Fruit fly (Drosophila melanogaster) whole organism, pupa: ENCODE measurements around the gene MYPT-75D.

Experiments
- CG10348 ChIP-seq: fragments of 200-800 bp; sonication (Bioruptor generic); IDR thresholded peaks from 2 replicates; pipeline ENCODE4 v1.3.6; 2022; ENCODE audit warnings: missing biosample characterization, missing genetic modification characterization
- CG12605 ChIP-seq: fragments of 200-800 bp; sonication (Bioruptor generic); IDR thresholded peaks from 2 replicates; pipeline ENCODE4 v1.3.6; 2022; ENCODE audit warnings: missing biosample characterization, missing genetic modification characterization
- CG13204 ChIP-seq: fragments of 200-800 bp; sonication (Bioruptor generic); optimal IDR thresholded peaks from 2 replicates; lab custom pipeline; 2018; ENCODE audit warnings: missing biosample characterization, mild to moderate bottlenecking, missing genetic modification characterization, moderate library complexity
- CG14655 ChIP-seq: fragments of 200-800 bp; sonication (Bioruptor generic); optimal IDR thresholded peaks from 3 replicates; lab custom pipeline; 2017; ENCODE audit warnings: mild to moderate bottlenecking, missing biosample characterization, missing genetic modification reagents, missing genetic modification characterization
- CG15710 ChIP-seq: fragments of 200-800 bp; sonication (Bioruptor generic); optimal IDR thresholded peaks from 2 replicates; lab custom pipeline; 2018; ENCODE audit warnings: missing biosample characterization, mild to moderate bottlenecking, missing genetic modification characterization, moderate library complexity
- CG17806 ChIP-seq: fragments of 200-800 bp; sonication (Bioruptor generic); optimal IDR thresholded peaks from 2 replicates; lab custom pipeline; 2018; ENCODE audit warnings: missing biosample characterization, mild to moderate bottlenecking, missing genetic modification characterization, moderate library complexity
- CG32121 ChIP-seq: fragments of 200-800 bp; sonication (Bioruptor generic); IDR thresholded peaks from 2 replicates; pipeline ENCODE4 v1.3.6; 2022; ENCODE audit warnings: missing biosample characterization, missing genetic modification characterization
- CG34367 ChIP-seq: fragments of 200-800 bp; sonication (Bioruptor generic); optimal IDR thresholded peaks from 2 replicates; lab custom pipeline; 2018; ENCODE audit warnings: missing biosample characterization, mild to moderate bottlenecking, missing genetic modification characterization
- CG4496 ChIP-seq: fragments of 200-800 bp; sonication (Bioruptor generic); IDR thresholded peaks from 3 replicates; pipeline ENCODE4 v1.3.6; 2022; ENCODE audit warnings: missing biosample characterization, missing genetic modification characterization
- CG8159 ChIP-seq: fragments of 200-800 bp; sonication (Bioruptor generic); optimal IDR thresholded peaks from 3 replicates; lab custom pipeline; 2018; ENCODE audit warnings: missing biosample characterization, mild to moderate bottlenecking, missing genetic modification characterization, moderate library complexity
- CG8301 ChIP-seq: fragments of 200-800 bp; sonication (Bioruptor generic); optimal IDR thresholded peaks from 2 replicates; lab custom pipeline; 2018; ENCODE audit warnings: missing biosample characterization, mild to moderate bottlenecking, missing genetic modification characterization
- CG9948 ChIP-seq: fragments of 200-800 bp; sonication (Bioruptor generic); optimal IDR thresholded peaks from 2 replicates; lab custom pipeline; 2018; ENCODE audit warnings: missing biosample characterization, mild to moderate bottlenecking, missing genetic modification characterization, moderate library complexity
- D1 ChIP-seq: fragments of 200-800 bp; sonication (Bioruptor generic); optimal IDR thresholded peaks from 2 replicates; lab custom pipeline; 2018; ENCODE audit warnings: missing biosample characterization, mild to moderate bottlenecking, missing genetic modification characterization, moderate library complexity
- EcR ChIP-seq: fragments of 200-800 bp; sonication (Bioruptor generic); optimal IDR thresholded peaks from 3 replicates; lab custom pipeline; 2019; ENCODE audit warnings: missing biosample characterization, missing genetic modification characterization, mild to moderate bottlenecking, moderate library complexity, missing genetic modification reagents
- Ets98B ChIP-seq: fragments of 200-800 bp; sonication (Bioruptor generic); IDR thresholded peaks from 2 replicates; pipeline ENCODE4 v1.3.6; 2022; ENCODE audit warnings: missing biosample characterization, missing genetic modification characterization
- Pif1A ChIP-seq: fragments of 200-800 bp; sonication (Bioruptor generic); optimal IDR thresholded peaks from 3 replicates; lab custom pipeline; 2016; ENCODE audit warnings: missing biosample characterization, missing genetic modification characterization
- Pif1B ChIP-seq: fragments of 200-800 bp; sonication (Bioruptor generic); optimal IDR thresholded peaks from 3 replicates; lab custom pipeline; 2016; ENCODE audit warnings: missing biosample characterization, missing genetic modification characterization
- Snoo ChIP-seq: fragments of 200-800 bp; sonication (Bioruptor generic); optimal IDR thresholded peaks from 3 replicates; lab custom pipeline; 2017; ENCODE audit warnings: missing biosample characterization, mild to moderate bottlenecking, missing genetic modification characterization, inconsistent platforms
- fd96Ca ChIP-seq: fragments of 200-800 bp; sonication (Bioruptor generic); IDR thresholded peaks from 3 replicates; pipeline ENCODE4 v1.3.6; 2022; ENCODE audit warnings: missing biosample characterization, missing genetic modification characterization
- gl ChIP-seq: fragments of 200-800 bp; sonication (Bioruptor generic); optimal IDR thresholded peaks from 2 replicates; lab custom pipeline; 2018; ENCODE audit warnings: missing biosample characterization, mild to moderate bottlenecking, missing genetic modification characterization
- rn ChIP-seq: fragments of 200-800 bp; sonication (Bioruptor generic); IDR thresholded peaks from 2 replicates; pipeline ENCODE4 v1.3.6; 2022; ENCODE audit warnings: missing biosample characterization, missing genetic modification characterization

Gene MYPT-75D

DNA sequence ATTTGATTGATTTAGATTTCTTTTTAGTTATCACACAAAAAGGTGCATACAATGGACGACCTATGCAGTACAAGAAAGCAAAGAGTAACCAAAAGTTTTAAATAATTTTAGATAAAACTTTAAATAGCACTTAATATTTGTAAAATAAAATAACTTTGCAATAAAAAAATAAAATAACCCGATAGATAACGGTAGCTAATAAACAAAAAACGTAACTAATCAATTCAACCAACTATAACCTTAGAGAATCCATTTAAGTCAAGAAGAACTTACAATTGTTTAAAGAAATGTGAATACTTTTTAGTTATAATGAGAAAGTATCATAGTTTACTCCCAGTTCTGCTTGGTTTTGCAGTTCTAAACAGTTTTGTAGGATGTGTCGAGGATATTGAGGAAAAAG is 16.4 kb upstream of the MYPT-75D start, which contains the start of gene CG32201:
Gene CG32201, plus strand, starts transcription at position 301 of the 400 bp plus-strand sequence.
- TF ChIP-seq D1 (tag; lab: Kevin White, UChicago) (no peak), Pif1A (GFP tag; lab: Kevin White, UChicago) (no peak), Ets98B (GFP tag; lab: Robert Waterston, UW) (no peak), rn (GFP tag; lab: Robert Waterston, UW) (no peak), Snoo (no peak), CG34367 (tag; lab: Kevin White, UChicago) (no peak), CG32121 (no peak), CG10348 (GFP tag; lab: Robert Waterston, UW) (no peak), CG9948 (no peak), fd96Ca (no peak), CG13204 (GFP tag; lab: Kevin White, UChicago) (no peak), CG14655 (GFP tag; lab: Kevin White, UChicago) (no peak), gl (tag; lab: Kevin White, UChicago) (no peak)
- TF ChIP-seq, all 21 proteins: peak for 0

DNA sequence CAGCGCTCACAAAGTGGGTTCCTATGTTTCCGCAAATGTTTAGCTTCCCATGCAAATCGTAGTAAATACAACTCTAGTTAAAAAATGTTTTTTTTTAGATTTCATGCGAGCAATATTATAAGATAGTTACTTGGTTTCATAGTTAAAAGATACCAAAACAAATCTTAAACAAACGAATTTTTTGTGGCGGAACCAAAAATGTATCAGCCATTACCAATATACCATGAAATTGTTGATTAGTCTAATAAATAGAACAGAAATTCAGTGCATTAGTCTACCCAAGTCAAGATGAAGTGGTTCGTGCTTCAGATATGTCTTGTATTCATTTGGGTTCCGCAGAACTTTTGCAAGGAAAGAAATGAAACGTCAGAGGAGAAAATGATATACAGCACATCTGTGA is 14.2 kb upstream of the MYPT-75D start, which contains the start of gene CG32199:
Gene CG32199, plus strand, starts transcription at position 301 of the 400 bp plus-strand sequence.
- TF ChIP-seq CG8159 (tag; lab: Kevin White, UChicago) (no peak), Pif1B (GFP tag; lab: Kevin White, UChicago) (no peak), Ets98B (GFP tag; lab: Robert Waterston, UW) (no peak), CG13204 (GFP tag; lab: Kevin White, UChicago) (no peak), CG4496 (GFP tag; lab: Robert Waterston, UW) (no peak), CG10348 (GFP tag; lab: Robert Waterston, UW) (no peak), Pif1A (GFP tag; lab: Kevin White, UChicago) (no peak), CG12605 (GFP tag; lab: Robert Waterston, UW) (no peak), Snoo (no peak), CG32121 (no peak), CG8301 (tag; lab: Kevin White, UChicago) (no peak), rn (GFP tag; lab: Robert Waterston, UW) (no peak)
- TF ChIP-seq, all 21 proteins: peak for 0

- TF ChIP-seq CG12605 (GFP tag; lab: Robert Waterston, UW) (peak; percentile 31; the same call in 1 of the 2 replicates), EcR (GFP tag; lab: Kevin White, UChicago) (no peak), D1 (tag; lab: Kevin White, UChicago) (peak; percentile 85)
These were observed 7.7 kb upstream of the MYPT-75D start, which contains the start of the genes CG13380 and CG4174 for dm6 chr3L:18617893-18618577. Gene CG13380 (minus strand): TSS chr3L:18617943. Gene CG4174 (minus strand): TSS chr3L:18617943.

- TF ChIP-seq CG14655 (GFP tag; lab: Kevin White, UChicago) (peak; percentile 52), CG12605 (GFP tag; lab: Robert Waterston, UW) (no peak), CG9948 (peak; percentile 11), CG8159 (tag; lab: Kevin White, UChicago) (peak; percentile 26), CG15710 (tag; lab: Kevin White, UChicago) (no peak), CG10348 (GFP tag; lab: Robert Waterston, UW) (0 out of 2 replicates have a peak, but pooled peaks have one; percentile 27), CG4496 (GFP tag; lab: Robert Waterston, UW) (peak; percentile 35; the same call in 1 of the 3 replicates), EcR (GFP tag; lab: Kevin White, UChicago) (peak; percentile 100), CG13204 (GFP tag; lab: Kevin White, UChicago) (peak; percentile 14), CG17806 (tag; lab: Kevin White, UChicago) (peak; percentile 28), CG8301 (tag; lab: Kevin White, UChicago) (peak; percentile 58), rn (GFP tag; lab: Robert Waterston, UW) (no peak), Ets98B (GFP tag; lab: Robert Waterston, UW) (peak; percentile 48; the same call in 1 of the 2 replicates), gl (tag; lab: Kevin White, UChicago) (no peak), Snoo (peak; percentile 50)
These were observed 4.6 kb upstream of the MYPT-75D start for dm6 chr3L:18620988-18621734.

DNA sequence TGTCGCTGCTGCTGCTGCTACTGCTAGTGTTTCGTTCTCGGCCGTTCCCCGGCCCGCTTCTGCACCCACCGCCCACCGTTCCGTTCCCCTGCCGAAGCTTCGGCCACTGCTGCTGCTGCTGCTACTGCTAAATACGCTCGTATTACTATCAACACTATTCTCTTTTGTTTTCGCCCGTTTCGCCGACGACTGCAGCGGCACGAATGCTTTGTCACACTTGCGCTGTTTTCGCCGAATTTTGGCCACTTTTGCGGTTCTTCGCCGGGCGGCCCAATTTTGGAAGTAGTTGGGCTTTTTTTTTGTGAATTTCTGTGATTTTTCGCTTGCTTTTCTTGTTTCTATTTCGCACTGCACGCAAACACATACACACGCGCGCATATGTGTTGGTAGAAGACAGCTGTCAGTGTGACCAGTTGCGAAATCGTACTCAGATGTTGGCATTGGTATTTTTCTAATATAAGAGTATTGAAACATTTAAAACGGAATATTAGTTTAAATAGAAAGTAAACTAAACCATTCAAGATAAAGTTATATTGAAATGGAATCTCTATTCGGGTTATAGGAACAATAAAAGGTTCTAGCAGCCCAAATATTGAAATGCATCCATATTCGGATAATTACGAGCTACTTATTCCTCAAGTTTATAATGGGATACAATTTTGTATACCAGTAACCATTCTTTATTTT is 3.9 kb upstream of the MYPT-75D start, which contains the start of gene not:
Gene not, minus strand, starts transcription at position 395 of the 687 bp plus-strand sequence.
- no peak; the same call in 1 of the 2 replicates for TF ChIP-seq Ets98B (GFP tag; lab: Robert Waterston, UW)
- peak; percentile 20 for TF ChIP-seq CG14655 (GFP tag; lab: Kevin White, UChicago)
- TF ChIP-seq CG8301 (tag; lab: Kevin White, UChicago) = no peak
- no peak for TF ChIP-seq CG9948
- TF ChIP-seq CG10348 (GFP tag; lab: Robert Waterston, UW) = no peak
- TF ChIP-seq Snoo = no peak
- TF ChIP-seq CG15710 (tag; lab: Kevin White, UChicago) = no peak
- TF ChIP-seq EcR (GFP tag; lab: Kevin White, UChicago) = no peak
- TF ChIP-seq CG8159 (tag; lab: Kevin White, UChicago) = no peak
- TF ChIP-seq rn (GFP tag; lab: Robert Waterston, UW) = no peak
- 0 out of 2 replicates have a peak, but pooled peaks have one; percentile 5 for TF ChIP-seq CG12605 (GFP tag; lab: Robert Waterston, UW)
- no peak for TF ChIP-seq CG34367 (tag; lab: Kevin White, UChicago)
- peak; percentile 9; the same call in 1 of the 3 replicates for TF ChIP-seq CG4496 (GFP tag; lab: Robert Waterston, UW)
- TF ChIP-seq D1 (tag; lab: Kevin White, UChicago) = no peak
- TF ChIP-seq Pif1A (GFP tag; lab: Kevin White, UChicago) = no peak
- TF ChIP-seq gl (tag; lab: Kevin White, UChicago) = no peak
- TF ChIP-seq fd96Ca = no peak
- TF ChIP-seq Pif1B (GFP tag; lab: Kevin White, UChicago) = no peak
- no peak for TF ChIP-seq CG32121
- peak; percentile 41 for TF ChIP-seq CG13204 (GFP tag; lab: Kevin White, UChicago)
- TF ChIP-seq CG17806 (tag; lab: Kevin White, UChicago) = no peak
